Worm (Caenorhabditis elegans) whole organism, L2 larva: ENCODE results near the gene F59A2.5.

Experiments used
- C34F6.9 ChIP-seq: fragments of 150-350 bp; optimal IDR thresholded peaks from 2 replicates; lab custom pipeline; 2014; ENCODE audit warnings: missing biosample characterization, missing genetic modification characterization
- F13H6.1 ChIP-seq: sonication (generic microtip); optimal IDR thresholded peaks from 2 replicates; lab custom pipeline; 2016; ENCODE audit warnings: missing genetic modification characterization, missing compliant biosample characterization
- ZK546.5 ChIP-seq: sonication (generic microtip); optimal IDR thresholded peaks from 2 replicates; lab custom pipeline; 2017; ENCODE audit warnings: missing biosample characterization, missing genetic modification characterization
- alr-1 ChIP-seq: fragments of 150-350 bp; optimal IDR thresholded peaks from 2 replicates; lab custom pipeline; 2014; ENCODE audit warnings: missing biosample characterization, missing genetic modification characterization
- aly-2 ChIP-seq: fragments of 150-350 bp; optimal IDR thresholded peaks from 2 replicates; lab custom pipeline; 2014; ENCODE audit warnings: missing biosample characterization, missing genetic modification characterization
- ama-1 ChIP-seq: fragments of 150-350 bp; optimal IDR thresholded peaks from 2 replicates; lab custom pipeline; 2018; ENCODE audit warnings: inconsistent platforms
- blmp-1 ChIP-seq: sonication (generic microtip); optimal IDR thresholded peaks from 2 replicates; lab custom pipeline; 2017; ENCODE audit warnings: missing genetic modification characterization, mild to moderate bottlenecking, missing compliant biosample characterization, antibody characterized with exemption, moderate library complexity; ENCODE audit not compliant: insufficient read depth
- ceh-82 ChIP-seq: fragments of 150-350 bp; optimal IDR thresholded peaks from 2 replicates; lab custom pipeline; 2014; ENCODE audit warnings: missing biosample characterization, missing genetic modification characterization
- crh-2 ChIP-seq: sonication (generic microtip); optimal IDR thresholded peaks from 2 replicates; lab custom pipeline; 2017; ENCODE audit warnings: missing biosample characterization, missing genetic modification characterization
- dmd-4 ChIP-seq: sonication (generic microtip); optimal IDR thresholded peaks from 2 replicates; lab custom pipeline; 2017; ENCODE audit warnings: missing biosample characterization, missing genetic modification characterization
- egl-27 ChIP-seq: sonication (generic microtip); optimal IDR thresholded peaks from 3 replicates; lab custom pipeline; 2017; ENCODE audit warnings: missing biosample characterization, missing genetic modification reagents, missing genetic modification characterization
- elt-1 ChIP-seq: fragments of 150-350 bp; optimal IDR thresholded peaks from 2 replicates; lab custom pipeline; 2014; ENCODE audit warnings: missing biosample characterization, missing genetic modification characterization
- elt-3 ChIP-seq: sonication (generic microtip); optimal IDR thresholded peaks from 2 replicates; lab custom pipeline; 2017; ENCODE audit warnings: missing biosample characterization, missing genetic modification characterization
- fos-1 ChIP-seq: fragments of 150-350 bp; optimal IDR thresholded peaks from 2 replicates; lab custom pipeline; 2014; ENCODE audit warnings: missing biosample characterization, missing genetic modification characterization
- lsy-2 ChIP-seq, 2 experiments: fragments of 150-350 bp in 1 of 2; sonication (generic microtip) in 1 of 2; optimal IDR thresholded peaks; 2 replicates each; lab custom pipeline; 2014 to 2017; ENCODE audit warnings: missing biosample characterization in 2 of 2, missing genetic modification characterization in 2 of 2
- mab-5 ChIP-seq: fragments of 150-350 bp; optimal IDR thresholded peaks from 2 replicates; lab custom pipeline; 2014; ENCODE audit warnings: missing biosample characterization, missing genetic modification characterization
- mbf-1 ChIP-seq: sonication (generic microtip); optimal IDR thresholded peaks from 2 replicates; lab custom pipeline; 2017; ENCODE audit warnings: missing biosample characterization, missing genetic modification characterization
- mdl-1 ChIP-seq, 2 experiments: fragments of 150-350 bp in 1 of 2; sonication (generic microtip) in 1 of 2; optimal IDR thresholded peaks; 2 replicates each; lab custom pipeline; 2017; ENCODE audit warnings: missing biosample characterization in 2 of 2, missing genetic modification characterization in 2 of 2
- nhr-10 ChIP-seq: sonication (generic microtip); optimal IDR thresholded peaks from 2 replicates; lab custom pipeline; 2017; ENCODE audit warnings: missing biosample characterization, missing genetic modification characterization
- nhr-11 ChIP-seq: fragments of 150-350 bp; optimal IDR thresholded peaks from 2 replicates; lab custom pipeline; 2014; ENCODE audit warnings: missing biosample characterization, missing genetic modification characterization
- nhr-12 ChIP-seq: fragments of 150-350 bp; optimal IDR thresholded peaks from 2 replicates; lab custom pipeline; 2014; ENCODE audit warnings: missing biosample characterization, missing genetic modification characterization
- nhr-129 ChIP-seq: fragments of 150-350 bp; optimal IDR thresholded peaks from 2 replicates; lab custom pipeline; 2014; ENCODE audit warnings: missing biosample characterization, missing genetic modification characterization
- nhr-21 ChIP-seq: fragments of 150-350 bp; optimal IDR thresholded peaks from 2 replicates; lab custom pipeline; 2014; ENCODE audit warnings: missing biosample characterization, missing genetic modification characterization
- nhr-23 ChIP-seq: fragments of 150-350 bp; optimal IDR thresholded peaks from 2 replicates; lab custom pipeline; 2014; ENCODE audit warnings: missing biosample characterization, missing genetic modification reagents, missing genetic modification characterization
- nhr-237 ChIP-seq: fragments of 150-350 bp; optimal IDR thresholded peaks from 2 replicates; lab custom pipeline; 2014; ENCODE audit warnings: missing biosample characterization, missing genetic modification characterization
- nhr-25 ChIP-seq: fragments of 150-350 bp; sonication (generic microtip); optimal IDR thresholded peaks from 3 replicates; lab custom pipeline; 2014; ENCODE audit warnings: missing biosample characterization, missing genetic modification characterization
- nhr-6 ChIP-seq: fragments of 150-350 bp; optimal IDR thresholded peaks from 2 replicates; lab custom pipeline; 2014; ENCODE audit warnings: missing biosample characterization, missing genetic modification characterization
- nhr-77 ChIP-seq: fragments of 150-350 bp; optimal IDR thresholded peaks from 2 replicates; lab custom pipeline; 2014; ENCODE audit warnings: missing biosample characterization, missing genetic modification characterization
- peb-1 ChIP-seq: fragments of 150-350 bp; optimal IDR thresholded peaks from 2 replicates; lab custom pipeline; 2014; ENCODE audit warnings: missing biosample characterization, missing genetic modification characterization
- sem-4 ChIP-seq: fragments of 150-350 bp; optimal IDR thresholded peaks from 2 replicates; lab custom pipeline; 2014; ENCODE audit warnings: missing biosample characterization, missing genetic modification reagents, missing genetic modification characterization
- sma-3 ChIP-seq: sonication (generic microtip); optimal IDR thresholded peaks from 2 replicates; lab custom pipeline; 2016; ENCODE audit warnings: missing genetic modification reagents, missing genetic modification characterization, missing compliant biosample characterization
- sma-9 ChIP-seq, 2 experiments: fragments of 150-350 bp in 1 of 2; sonication (generic microtip) in 1 of 2; optimal IDR thresholded peaks; 2 replicates each; lab custom pipeline; 2014 to 2016; ENCODE audit warnings: missing genetic modification characterization in 2 of 2, mild to moderate bottlenecking in 1 of 2, missing biosample characterization in 1 of 2, missing compliant biosample characterization in 1 of 2, missing genetic modification reagents in 1 of 2, moderate library complexity in 1 of 2
- snpc-4 ChIP-seq: fragments of 150-350 bp; optimal IDR thresholded peaks from 2 replicates; lab custom pipeline; 2014; ENCODE audit warnings: missing biosample characterization, missing genetic modification characterization
- unc-39 ChIP-seq: fragments of 150-350 bp; optimal IDR thresholded peaks from 2 replicates; lab custom pipeline; 2014; ENCODE audit warnings: missing biosample characterization, missing genetic modification characterization
- unc-55 ChIP-seq: fragments of 150-350 bp; sonication (generic microtip); optimal IDR thresholded peaks from 3 replicates; lab custom pipeline; 2014; ENCODE audit warnings: missing biosample characterization, missing genetic modification reagents, missing genetic modification characterization
- unc-62 ChIP-seq: fragments of 150-350 bp; optimal IDR thresholded peaks from 2 replicates; lab custom pipeline; 2014; ENCODE audit warnings: missing biosample characterization, missing genetic modification reagents, missing genetic modification characterization
- zag-1 ChIP-seq: fragments of 150-350 bp; optimal IDR thresholded peaks from 2 replicates; lab custom pipeline; 2014; ENCODE audit warnings: missing biosample characterization, missing genetic modification characterization
- ztf-1 ChIP-seq: fragments of 200-800 bp; sonication (Bioruptor generic); conservative IDR thresholded peaks from 2 replicates; pipeline ENCODE4 v1.3.6; 2022; ENCODE audit warnings: missing genetic modification characterization, missing compliant biosample characterization
- ztf-11 ChIP-seq: sonication (generic microtip); optimal IDR thresholded peaks from 2 replicates; lab custom pipeline; 2017; ENCODE audit warnings: missing biosample characterization, missing genetic modification characterization
- ztf-4 ChIP-seq: fragments of 150-350 bp; optimal IDR thresholded peaks from 2 replicates; lab custom pipeline; 2014; ENCODE audit warnings: missing biosample characterization, missing genetic modification characterization

The F59A2.5 gene

DNA sequence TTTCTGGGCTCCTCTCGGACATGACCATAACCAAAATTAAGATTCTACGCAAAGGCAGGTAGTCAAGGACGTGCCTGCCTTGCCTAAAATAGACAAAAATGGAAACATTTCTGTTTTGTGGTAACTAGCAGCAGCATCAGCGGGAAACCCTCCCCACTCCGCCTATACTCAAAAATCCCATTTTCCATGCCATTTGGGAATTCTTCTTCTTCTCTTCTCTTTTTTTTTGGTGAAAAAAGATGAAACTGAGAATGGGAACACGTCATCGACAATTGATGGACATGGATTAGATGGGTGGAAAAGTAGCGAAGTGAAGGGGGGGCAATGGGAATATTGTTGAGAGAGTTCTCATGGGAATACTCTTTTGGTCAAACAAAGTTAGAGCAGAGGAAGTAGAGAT is 32.5 kb downstream of the F59A2.5 start:
- TF ChIP-seq nhr-129 (tag; lab: Kevin White, UChicago) (no peak), nhr-10 (tag; lab: Kevin White, UChicago) (no peak), elt-3 (tag; lab: Kevin White, UChicago) (no peak), ztf-1 (GFP tag; lab: Robert Waterston, UW) (no peak), alr-1 (tag; lab: Kevin White, UChicago) (no peak), nhr-23 (tag; lab: Kevin White, UChicago) (no peak), sma-3 (GFP tag; lab: Kevin White, UChicago) (no peak), sem-4 (tag; lab: Kevin White, UChicago) (no peak), ama-1 (no peak), ztf-11 (tag; lab: Kevin White, UChicago) (no peak), unc-55 (GFP tag; lab: Kevin White, UChicago) (peak; percentile 47), ZK546.5 (tag; lab: Kevin White, UChicago) (no peak), unc-62 (GFP tag; lab: Kevin White, UChicago) (peak; percentile 18), blmp-1 (tag; lab: Kevin White, UChicago) (no peak), unc-39 (tag; lab: Kevin White, UChicago) (no peak), sma-9 (GFP tag; optimal IDR thresholded peaks at IDR 0.05; lab: Kevin White, UChicago) (no peak), sma-9 (tag; optimal IDR thresholded peaks at IDR 0.05; lab: Kevin White, UChicago) (no peak), peb-1 (tag; lab: Kevin White, UChicago) (no peak), aly-2 (tag; lab: Kevin White, UChicago) (no peak), nhr-12 (no peak), nhr-77 (tag; lab: Kevin White, UChicago) (no peak), crh-2 (tag; lab: Kevin White, UChicago) (peak; percentile 76), lsy-2 (tag; optimal IDR thresholded peaks at IDR 0.05; lab: Kevin White, UChicago) (peak in 1 of 2 experiments; percentile 40), mbf-1 (tag; lab: Kevin White, UChicago) (no peak), nhr-6 (tag; lab: Kevin White, UChicago) (no peak), snpc-4 (tag; lab: Kevin White, UChicago) (no peak), ztf-4 (tag; lab: Kevin White, UChicago) (no peak), ceh-82 (no peak), zag-1 (tag; lab: Kevin White, UChicago) (peak; percentile 77), mab-5 (tag; lab: Kevin White, UChicago) (peak; percentile 49), fos-1 (tag; lab: Kevin White, UChicago) (no peak), egl-27 (tag; lab: Kevin White, UChicago) (no peak), F13H6.1 (tag; lab: Kevin White, UChicago) (no peak), elt-1 (tag; lab: Kevin White, UChicago) (no peak), dmd-4 (tag; lab: Kevin White, UChicago) (no peak), nhr-237 (tag; lab: Kevin White, UChicago) (no peak), nhr-21 (tag; lab: Kevin White, UChicago) (no peak), mdl-1 (tag; optimal IDR thresholded peaks at IDR 0.05; lab: Kevin White, UChicago) (no peak)

DNA sequence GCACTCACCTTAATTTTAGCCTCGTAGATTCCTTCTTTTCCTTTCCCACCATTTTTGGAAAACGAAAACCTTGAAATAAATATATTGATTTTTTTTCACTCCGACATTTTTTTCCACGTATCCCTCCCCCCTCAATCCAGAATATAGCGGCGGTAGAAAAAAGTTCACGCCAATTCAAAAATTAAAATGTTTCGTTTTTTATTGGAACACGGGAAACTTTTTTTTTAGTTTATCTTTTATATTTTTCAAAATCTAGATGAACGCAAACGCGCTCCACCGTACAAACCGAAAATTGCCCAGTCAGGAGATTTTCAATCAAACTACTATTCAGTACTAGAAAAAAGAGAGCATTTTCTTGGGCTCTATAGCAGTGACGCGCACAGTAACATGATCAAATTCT is 39.5 kb downstream of the F59A2.5 start, which contains the start of gene spe-41:
TSS of gene spe-41 (minus strand) at position 72 of the 400 bp plus-strand sequence.
- no peak for TF ChIP-seq aly-2 (tag; lab: Kevin White, UChicago)
- TF ChIP-seq ceh-82: no peak
- no peak for TF ChIP-seq nhr-25
- no peak for TF ChIP-seq ztf-4 (tag; lab: Kevin White, UChicago)
- no peak for TF ChIP-seq elt-3 (tag; lab: Kevin White, UChicago)
- no peak for TF ChIP-seq fos-1 (tag; lab: Kevin White, UChicago)
- TF ChIP-seq unc-39 (tag; lab: Kevin White, UChicago): no peak
- TF ChIP-seq nhr-11 (tag; lab: Kevin White, UChicago): no peak
- TF ChIP-seq C34F6.9 (tag; lab: Kevin White, UChicago): no peak
- no peak for TF ChIP-seq alr-1 (tag; lab: Kevin White, UChicago)
- TF ChIP-seq nhr-129 (tag; lab: Kevin White, UChicago): no peak
- TF ChIP-seq, all 48 proteins: peak for 0
